Worm (Caenorhabditis elegans): ENCODE data around the gene Y59H11AR.10.

Gene Y59H11AR.10

DNA sequence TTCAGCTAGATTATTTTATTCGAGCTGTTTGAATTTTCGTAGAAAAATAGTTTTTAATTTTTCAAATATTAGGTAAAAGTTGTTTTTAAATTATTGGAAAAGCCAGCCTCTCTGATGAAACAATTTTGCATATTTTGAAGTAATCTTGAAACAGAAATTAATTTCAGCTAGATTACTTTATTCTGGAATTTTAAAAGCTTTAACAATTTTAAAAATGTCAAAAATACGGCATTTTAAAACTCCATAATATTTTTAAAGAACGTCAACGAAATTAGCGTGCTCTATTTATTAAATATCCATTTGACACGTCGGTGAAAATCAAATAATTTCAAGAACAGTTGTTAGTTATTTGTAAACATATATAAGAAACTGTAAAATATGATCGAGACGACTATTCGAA is at the start of gene Y59H11AR.10:
Gene Y59H11AR.10 (plus strand): TSS at position 301 of the 400 bp plus-strand sequence.
- no peak for TF ChIP-seq T22C8.4 (GFP tag; IDR thresholded peaks at IDR 0.05)
- no peak for TF ChIP-seq cog-1 (tag; optimal IDR thresholded peaks at IDR 0.05)
- no peak for TF ChIP-seq flt-1 (GFP tag; IDR thresholded peaks at IDR 0.05)
- no peak for TF ChIP-seq med-1 (GFP tag; optimal IDR thresholded peaks at IDR 0.05; ENCODE audit: insufficient read depth)
- no peak for TF ChIP-seq tab-1 (GFP tag; IDR thresholded peaks at IDR 0.05)
- TF ChIP-seq klf-2 (GFP tag; conservative IDR thresholded peaks at IDR 0.05): no peak
- no peak for TF ChIP-seq ztf-29 (GFP tag; IDR thresholded peaks at IDR 0.05)
- TF ChIP-seq ztf-23 (GFP tag; IDR thresholded peaks at IDR 0.05): no peak
- no peak for TF ChIP-seq ref-1 (GFP tag; conservative IDR thresholded peaks at IDR 0.05)

DNA sequence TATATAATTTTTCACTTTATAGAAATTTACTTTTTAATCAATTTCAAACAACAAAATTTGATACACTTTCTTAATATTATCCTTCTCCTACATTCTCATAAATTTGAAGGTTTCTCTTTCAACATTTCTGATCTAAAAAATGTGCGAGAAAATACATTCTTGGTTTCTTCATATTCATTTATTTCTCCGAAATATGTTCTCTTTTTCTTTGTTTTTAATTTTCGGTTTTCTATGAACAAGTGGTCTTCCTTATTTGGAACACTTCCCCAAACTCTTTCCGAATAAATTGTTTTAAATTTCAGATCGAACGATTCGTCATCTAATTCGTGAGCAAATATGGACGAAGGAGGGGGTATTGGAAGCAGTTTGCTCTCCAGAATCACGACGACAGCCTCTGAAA is 43.8 kb upstream of the Y59H11AR.10 start, which contains the start of gene npr-22:
Gene npr-22 (plus strand): TSS at position 301 of the 400 bp plus-strand sequence.
- TF ChIP-seq med-1 (GFP tag; optimal IDR thresholded peaks at IDR 0.05; ENCODE audit: insufficient read depth) (no peak), ref-1 (GFP tag; conservative IDR thresholded peaks at IDR 0.05) (no peak), T22C8.4 (GFP tag; IDR thresholded peaks at IDR 0.05) (no peak), klf-2 (GFP tag; conservative IDR thresholded peaks at IDR 0.05) (no peak), flt-1 (GFP tag; IDR thresholded peaks at IDR 0.05) (no peak), cog-1 (tag; optimal IDR thresholded peaks at IDR 0.05) (no peak), tab-1 (GFP tag; IDR thresholded peaks at IDR 0.05) (no peak), ztf-29 (GFP tag; IDR thresholded peaks at IDR 0.05) (no peak)

DNA sequence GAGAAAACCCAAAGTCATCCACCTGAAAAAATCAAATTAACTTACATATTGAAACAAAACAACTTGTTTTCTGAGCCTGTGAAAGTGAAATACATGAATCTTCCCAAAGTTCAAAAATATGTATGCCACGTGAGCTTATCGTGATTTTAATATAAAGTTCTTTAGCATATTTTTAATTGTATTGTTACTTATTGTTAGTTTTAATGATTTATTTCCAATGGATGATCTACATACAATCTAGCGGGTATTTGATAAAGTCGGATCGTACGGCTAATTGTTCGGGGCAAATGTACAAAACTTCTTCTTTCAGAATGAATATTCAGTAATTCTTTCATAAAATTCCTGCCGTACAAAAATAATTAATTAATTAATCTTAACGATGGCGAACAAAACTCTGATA is 32.7 kb upstream of the Y59H11AR.10 start, which contains the start of gene Y59H11AM.4:
Gene Y59H11AM.4 (minus strand): TSS at position 101 of the 400 bp plus-strand sequence.
- TF ChIP-seq klf-2 (GFP tag; conservative IDR thresholded peaks at IDR 0.05): no peak
- no peak for TF ChIP-seq ztf-23 (GFP tag; IDR thresholded peaks at IDR 0.05)
- no peak for TF ChIP-seq cog-1 (tag; optimal IDR thresholded peaks at IDR 0.05)
- no peak for TF ChIP-seq T22C8.4 (GFP tag; IDR thresholded peaks at IDR 0.05)
- TF ChIP-seq ztf-29 (GFP tag; IDR thresholded peaks at IDR 0.05): no peak
- no peak for TF ChIP-seq med-1 (GFP tag; optimal IDR thresholded peaks at IDR 0.05; ENCODE audit: insufficient read depth)
- TF ChIP-seq tab-1 (GFP tag; IDR thresholded peaks at IDR 0.05): no peak
- TF ChIP-seq flt-1 (GFP tag; IDR thresholded peaks at IDR 0.05): no peak
- TF ChIP-seq ref-1 (GFP tag; conservative IDR thresholded peaks at IDR 0.05): no peak

DNA sequence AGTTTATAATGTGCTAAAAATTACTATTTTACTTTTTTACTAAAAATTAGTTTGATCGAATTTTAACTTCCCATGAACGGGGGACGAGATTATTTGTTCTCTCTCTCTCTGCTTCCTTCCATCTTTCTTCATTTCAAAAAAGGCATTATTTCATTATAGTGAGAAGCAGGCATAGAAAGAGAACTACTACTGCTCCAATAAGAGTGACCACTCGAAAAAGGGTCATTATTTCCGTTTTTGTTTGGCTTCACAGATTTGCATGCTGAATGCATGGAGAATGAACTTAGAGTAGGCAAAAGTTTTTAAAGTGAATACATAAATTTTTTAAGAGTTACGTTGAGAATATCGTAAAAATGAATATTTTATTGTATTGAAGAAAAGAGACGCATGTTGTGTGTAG is 32.3 kb upstream of the Y59H11AR.10 start:
- TF ChIP-seq ztf-23 (GFP tag; IDR thresholded peaks at IDR 0.05) (no peak), ref-1 (GFP tag; conservative IDR thresholded peaks at IDR 0.05) (no peak), flt-1 (GFP tag; IDR thresholded peaks at IDR 0.05) (no peak)

DNA sequence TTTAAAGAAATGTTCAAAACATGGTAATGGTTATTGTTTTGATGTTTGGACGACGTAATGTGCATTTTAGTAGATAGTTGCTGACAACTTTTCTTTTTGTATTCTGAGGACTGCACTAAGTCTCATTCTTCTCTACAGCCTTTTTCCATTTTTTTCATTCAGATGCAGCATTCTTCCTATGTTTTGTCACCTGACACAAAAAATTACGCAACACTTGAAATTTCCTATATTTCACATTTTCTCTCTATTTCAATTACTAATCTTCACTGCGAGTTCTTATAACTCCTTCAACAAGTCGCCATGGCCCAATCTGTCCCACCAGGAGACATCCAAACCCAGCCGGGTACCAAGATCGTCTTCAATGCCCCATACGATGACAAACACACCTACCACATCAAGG is 31.8 kb upstream of the Y59H11AR.10 start, which contains the start of gene Y59H11AM.1:
Gene Y59H11AM.1 (plus strand): TSS at position 301 of the 400 bp plus-strand sequence.
- no peak for TF ChIP-seq tab-1 (GFP tag; IDR thresholded peaks at IDR 0.05)
- TF ChIP-seq flt-1 (GFP tag; IDR thresholded peaks at IDR 0.05): no peak
- TF ChIP-seq ztf-23 (GFP tag; IDR thresholded peaks at IDR 0.05): no peak
- no peak for TF ChIP-seq T22C8.4 (GFP tag; IDR thresholded peaks at IDR 0.05)
- no peak for TF ChIP-seq klf-2 (GFP tag; conservative IDR thresholded peaks at IDR 0.05)
- TF ChIP-seq med-1 (GFP tag; optimal IDR thresholded peaks at IDR 0.05; ENCODE audit: insufficient read depth): no peak
- no peak for TF ChIP-seq cog-1 (tag; optimal IDR thresholded peaks at IDR 0.05)

DNA sequence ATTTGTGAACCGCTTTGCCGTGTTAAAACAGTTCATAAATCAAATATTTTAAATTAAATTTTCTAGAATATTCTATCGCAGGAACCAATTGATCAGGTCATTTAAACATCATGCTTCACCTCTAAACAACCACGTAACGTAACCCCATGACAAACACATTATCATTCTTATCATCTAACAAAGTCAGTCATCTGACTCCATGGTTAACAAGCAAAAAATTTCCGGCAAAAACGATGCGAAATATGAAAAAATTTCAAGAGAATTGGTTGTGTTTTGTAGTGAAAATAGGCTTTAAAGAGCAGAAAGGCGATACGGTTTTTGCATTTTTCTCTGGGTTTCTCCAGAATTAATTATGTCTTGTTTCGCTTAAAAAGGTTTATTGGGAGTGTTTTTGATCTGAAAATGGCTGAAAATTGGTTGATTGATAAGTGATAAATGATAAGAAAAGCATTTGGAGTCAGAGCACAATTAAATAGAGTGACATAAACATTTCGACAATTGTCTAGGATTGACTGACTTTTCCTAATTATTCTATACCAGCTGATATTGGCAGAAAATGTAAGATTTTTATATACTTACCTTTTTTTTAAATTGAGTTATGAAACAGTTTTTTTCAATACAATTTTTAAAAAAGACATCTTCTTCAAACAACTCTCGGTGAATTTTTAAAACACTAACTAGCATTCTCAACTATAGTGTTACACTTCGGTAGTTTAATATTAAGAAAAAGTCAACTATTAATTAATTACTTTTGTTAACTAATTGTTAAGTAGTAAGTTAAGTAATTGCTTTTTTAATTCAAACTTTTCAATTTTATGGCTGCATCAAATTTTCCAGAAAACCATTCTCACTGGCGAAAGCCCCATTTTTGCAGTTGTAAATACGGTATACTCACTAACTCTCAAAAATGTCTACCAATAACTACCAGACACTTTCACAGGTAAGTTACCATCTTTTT is 17.6 kb upstream of the Y59H11AR.10 start, which contains the start of gene catp-7:
Gene catp-7 (plus strand): TSS at position 908 of the 958 bp plus-strand sequence.
- TF ChIP-seq tab-1 (GFP tag; IDR thresholded peaks at IDR 0.05) (no peak), T22C8.4 (GFP tag; IDR thresholded peaks at IDR 0.05) (no peak), klf-2 (GFP tag; conservative IDR thresholded peaks at IDR 0.05) (no peak), flt-1 (GFP tag; IDR thresholded peaks at IDR 0.05) (no peak), ref-1 (GFP tag; conservative IDR thresholded peaks at IDR 0.05) (no peak)

DNA sequence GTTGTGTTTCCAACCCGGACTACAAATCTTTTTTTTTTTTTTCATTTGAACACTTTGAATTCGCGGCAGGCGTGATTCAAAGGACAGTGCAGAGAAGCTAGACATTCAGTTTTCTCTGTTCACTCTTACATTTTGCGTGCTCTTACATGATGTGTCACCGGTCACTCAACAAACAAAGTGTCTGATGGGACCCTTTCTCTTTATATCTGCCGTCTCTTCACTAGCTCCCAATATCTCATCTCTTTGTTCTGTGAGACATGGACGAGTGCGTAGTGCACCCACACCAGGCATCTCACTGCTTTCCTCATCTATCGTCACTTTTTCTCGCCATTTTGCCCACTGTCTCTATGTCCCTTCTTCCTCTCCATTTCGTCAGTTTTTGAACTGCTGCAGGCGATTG is 15.9 kb upstream of the Y59H11AR.10 start:
- TF ChIP-seq ztf-23 (GFP tag; IDR thresholded peaks at IDR 0.05) (no peak), T22C8.4 (GFP tag; IDR thresholded peaks at IDR 0.05) (no peak), ref-1 (GFP tag; conservative IDR thresholded peaks at IDR 0.05) (no peak), tab-1 (GFP tag; IDR thresholded peaks at IDR 0.05) (no peak), med-1 (GFP tag; optimal IDR thresholded peaks at IDR 0.05; ENCODE audit: insufficient read depth) (no peak), flt-1 (GFP tag; IDR thresholded peaks at IDR 0.05) (no peak), klf-2 (GFP tag; conservative IDR thresholded peaks at IDR 0.05) (no peak), cog-1 (tag; optimal IDR thresholded peaks at IDR 0.05) (no peak), ztf-29 (GFP tag; IDR thresholded peaks at IDR 0.05) (no peak)

DNA sequence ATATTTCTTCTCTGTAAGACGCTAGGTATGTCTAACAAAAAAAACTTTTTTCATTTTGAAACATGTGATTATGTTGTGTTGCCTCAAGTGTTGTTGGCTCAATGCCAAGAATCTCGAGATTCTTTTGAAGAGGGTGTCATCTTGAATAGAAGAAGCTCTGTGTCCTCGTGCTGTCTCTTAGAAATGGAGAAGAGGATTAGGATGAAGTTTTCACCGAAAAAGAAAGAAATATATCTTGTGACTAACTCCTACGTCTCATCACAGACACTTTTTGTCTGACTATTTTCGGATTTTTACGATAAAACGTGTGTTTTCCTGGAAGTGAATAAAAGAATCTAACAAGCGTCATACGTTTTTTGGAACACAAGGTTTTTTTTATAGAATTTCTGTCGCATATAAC is 15.4 kb upstream of the Y59H11AR.10 start:
- no peak for TF ChIP-seq klf-2 (GFP tag; conservative IDR thresholded peaks at IDR 0.05)
- TF ChIP-seq cog-1 (tag; optimal IDR thresholded peaks at IDR 0.05): no peak

DNA sequence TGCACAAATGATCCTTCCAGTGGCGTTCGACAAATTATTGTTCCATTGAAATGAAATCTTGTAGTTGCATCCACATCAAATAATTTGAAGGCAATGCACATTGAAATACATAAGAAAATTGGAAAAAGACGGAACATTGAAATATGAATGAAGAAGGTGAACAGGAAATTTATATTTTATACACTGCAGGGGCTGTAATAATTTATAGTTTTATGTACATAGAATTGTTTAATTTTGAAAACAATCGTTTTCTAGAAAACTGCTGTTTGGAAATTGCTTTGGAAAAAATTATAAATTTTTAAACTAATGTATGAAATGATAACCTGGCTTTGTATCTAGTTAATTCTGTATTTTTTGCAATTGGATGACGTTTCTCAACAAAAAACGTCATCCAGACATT is 7.7 kb upstream of the Y59H11AR.10 start, which contains the start of gene Y59H11AR.3:
Gene Y59H11AR.3 (minus strand): TSS at position 101 of the 400 bp plus-strand sequence.
- no peak for TF ChIP-seq med-1 (GFP tag; optimal IDR thresholded peaks at IDR 0.05; ENCODE audit: insufficient read depth)
- TF ChIP-seq cog-1 (tag; optimal IDR thresholded peaks at IDR 0.05): no peak
- no peak for TF ChIP-seq ref-1 (GFP tag; conservative IDR thresholded peaks at IDR 0.05)
- no peak for TF ChIP-seq T22C8.4 (GFP tag; IDR thresholded peaks at IDR 0.05)
- TF ChIP-seq ztf-29 (GFP tag; IDR thresholded peaks at IDR 0.05): no peak

DNA sequence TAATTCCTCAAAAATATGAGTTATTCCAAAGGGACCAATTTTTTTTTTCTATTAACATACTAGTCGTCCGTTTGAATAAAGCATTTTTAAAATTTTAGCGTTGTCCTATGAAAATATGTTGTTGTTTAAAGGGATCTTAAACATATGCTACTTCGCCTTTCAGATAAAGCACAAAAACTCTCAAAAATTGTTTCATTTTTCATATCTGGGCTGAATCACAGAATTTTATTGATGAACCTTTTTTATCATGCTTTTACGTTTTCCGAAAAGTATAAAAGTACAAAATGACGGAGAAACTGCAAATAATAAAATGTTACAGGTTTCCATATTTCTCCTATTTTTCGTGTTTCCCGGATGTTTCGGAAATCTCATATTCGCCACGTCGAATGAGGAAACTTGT is 7.2 kb upstream of the Y59H11AR.10 start, which contains the start of gene clec-181:
Gene clec-181 (plus strand): TSS at position 301 of the 400 bp plus-strand sequence.
- TF ChIP-seq ztf-23 (GFP tag; IDR thresholded peaks at IDR 0.05) (no peak), T22C8.4 (GFP tag; IDR thresholded peaks at IDR 0.05) (no peak)
